Fruit fly (Drosophila melanogaster): ENCODE results near the gene CG11050.

Gene CG11050

dm6 chr2L:6561463-6562357 lies 49.1 kb upstream of the CG11050 start, which contains the start of the genes Trmt6 and Ent2 (continued):
- TF ChIP-seq ERR (GFP tag; optimal IDR thresholded peaks at IDR 0.05) (peak; percentile 96), grn (GFP tag; optimal IDR thresholded peaks at IDR 0.05) (peak; percentile 97), HLH4C (GFP tag; IDR thresholded peaks at IDR 0.05; ENCODE audit: partially characterized antibody) (no peak), Sox100B (GFP tag; optimal IDR thresholded peaks at IDR 0.05) (peak; percentile 87), B-H2 (GFP tag; optimal IDR thresholded peaks at IDR 0.05) (peak; percentile 89), chif (GFP tag; optimal IDR thresholded peaks at IDR 0.05) (peak; percentile 91 to 96), ac (GFP tag; optimal IDR thresholded peaks at IDR 0.05) (peak; percentile 56), CG30431 (GFP tag; optimal IDR thresholded peaks at IDR 0.05) (peak; percentile 95), disco-r (GFP tag; optimal IDR thresholded peaks at IDR 0.05) (peak; percentile 91), CG15011 (GFP tag; optimal IDR thresholded peaks at IDR 0.05) (peak; percentile 91), CG32767 (GFP tag; IDR thresholded peaks at IDR 0.05) (peak; percentile 95), Oaz (GFP tag; IDR thresholded peaks at IDR 0.05) (peak; percentile 96), CG16813 (GFP tag; IDR thresholded peaks at IDR 0.05; ENCODE audit: partially characterized antibody) (no peak), slp2 (GFP tag; optimal IDR thresholded peaks at IDR 0.05) (peak; percentile 96), sima (GFP tag; optimal IDR thresholded peaks at IDR 0.05) (peak; percentile 85), odd (GFP tag; optimal IDR thresholded peaks at IDR 0.05) (peak; percentile 86), CG11247 (GFP tag; IDR thresholded peaks at IDR 0.05) (peak; percentile 97), ap (GFP tag; IDR thresholded peaks at IDR 0.05) (peak; percentile 96), CG8924 (tag; optimal IDR thresholded peaks at IDR 0.05) (peak; percentile 92), CG6689 (GFP tag; IDR thresholded peaks at IDR 0.05) (peak; percentile 97), CG10321 (GFP tag; IDR thresholded peaks at IDR 0.05) (peak; percentile 80), CG11504 (tag; optimal IDR thresholded peaks at IDR 0.05) (peak; percentile 93), scrt (GFP tag; optimal IDR thresholded peaks at IDR 0.05) (peak; percentile 96), eyg (GFP tag; optimal IDR thresholded peaks at IDR 0.05) (peak; percentile 94), jigr1 (GFP tag; IDR thresholded peaks at IDR 0.05) (peak; percentile 96), pfk (GFP tag; optimal IDR thresholded peaks at IDR 0.05) (peak; percentile 38), CG10543 (GFP tag; optimal IDR thresholded peaks at IDR 0.05) (peak; percentile 95), rib (GFP tag; IDR thresholded peaks at IDR 0.05) (peak; percentile 95), bab2 (GFP tag; optimal IDR thresholded peaks at IDR 0.05) (peak; percentile 97), her (GFP tag; optimal IDR thresholded peaks at IDR 0.05) (peak; percentile 94), CG2129 (GFP tag; IDR thresholded peaks at IDR 0.05; ENCODE audit: partially characterized antibody) (no peak), CG9437 (GFP tag; optimal IDR thresholded peaks at IDR 0.05) (peak; percentile 86), kah (GFP tag; optimal IDR thresholded peaks at IDR 0.05) (peak; percentile 95), CG17361 (GFP tag; IDR thresholded peaks at IDR 0.05) (peak; percentile 97), sd (tag; optimal IDR thresholded peaks at IDR 0.05) (peak; percentile 87), CG1602 (GFP tag; optimal IDR thresholded peaks at IDR 0.05) (peak; percentile 95), gfzf (GFP tag; optimal IDR thresholded peaks at IDR 0.05) (peak; percentile 12), dati (GFP tag; IDR thresholded peaks at IDR 0.05) (peak; percentile 95), Dfd (GFP tag; optimal IDR thresholded peaks at IDR 0.05) (peak in 1 of 2 experiments; percentile 8), crol (GFP tag; IDR thresholded peaks at IDR 0.05) (peak; percentile 69), ranshi (GFP tag; IDR thresholded peaks at IDR 0.05) (peak; percentile 98), CG9797 (GFP tag; optimal IDR thresholded peaks at IDR 0.05) (peak; percentile 24), CG14014 (GFP tag; IDR thresholded peaks at IDR 0.05) (peak; percentile 97), BtbVII (GFP tag; optimal IDR thresholded peaks at IDR 0.05) (peak; percentile 91), ato (GFP tag; IDR thresholded peaks at IDR 0.05; ENCODE audit: partially characterized antibody) (no peak), usp (GFP tag; optimal IDR thresholded peaks at IDR 0.05) (no peak), CG1024 (GFP tag; IDR thresholded peaks at IDR 0.05) (peak; percentile 92), Rfx (GFP tag; IDR thresholded peaks at IDR 0.05) (peak; percentile 99), CG11398 (GFP tag; optimal IDR thresholded peaks at IDR 0.05) (peak; percentile 91)

Measured in whole organism, embryonic.